Worm (Caenorhabditis elegans): Measurements from ENCODE around the gene ascc-1.

DNA sequence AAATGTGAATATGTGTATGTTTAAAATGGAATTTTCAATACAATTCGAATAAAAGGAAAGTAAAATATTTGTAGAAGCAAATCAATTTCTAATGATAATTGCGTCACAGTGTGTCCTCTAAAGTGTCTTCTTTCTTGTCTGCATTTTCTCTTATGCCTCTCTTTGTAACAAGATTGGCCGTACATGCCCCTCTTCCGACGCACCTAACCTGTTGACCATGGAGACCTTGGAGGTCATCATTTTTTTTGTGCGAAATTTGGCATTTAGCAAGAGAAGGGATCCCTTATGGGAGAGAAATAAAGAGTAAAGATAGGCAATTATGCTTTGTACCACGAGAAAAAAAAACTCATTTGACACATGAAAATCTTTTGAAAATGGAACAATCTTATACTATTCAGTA, 29.2 kb upstream of the ascc-1 start, which contains the start of gene F23F1.4:
- no peak for TF ChIP-seq ceh-82 (tag; optimal IDR thresholded peaks at IDR 0.05)
- no peak for TF ChIP-seq egl-27 (tag; optimal IDR thresholded peaks at IDR 0.05)
- TF ChIP-seq F49E8.2 (tag; optimal IDR thresholded peaks at IDR 0.05; ENCODE audit: borderline replicate concordance): no peak
- no peak for TF ChIP-seq dmd-8 (GFP tag; IDR thresholded peaks at IDR 0.05)
- no peak for TF ChIP-seq fkh-10 (GFP tag; optimal IDR thresholded peaks at IDR 0.05)
- TF ChIP-seq mdl-1 (tag; optimal IDR thresholded peaks at IDR 0.05): no peak
- no peak for TF ChIP-seq skn-1 (tag; optimal IDR thresholded peaks at IDR 0.05)
- TF ChIP-seq ces-1 (GFP tag; optimal IDR thresholded peaks at IDR 0.05): no peak
- no peak for TF ChIP-seq F44E2.7 (GFP tag; IDR thresholded peaks at IDR 0.05)
- TF ChIP-seq dve-1 (tag; optimal IDR thresholded peaks at IDR 0.05; ENCODE audit: insufficient read depth): no peak
- no peak for TF ChIP-seq lin-13 (GFP tag; optimal IDR thresholded peaks at IDR 0.05)
- TF ChIP-seq lir-3 (tag; optimal IDR thresholded peaks at IDR 0.05): no peak
- TF ChIP-seq zip-11 (GFP tag; IDR thresholded peaks at IDR 0.05): no peak

Measured in whole organism, L4 larva.